Fruit fly (Drosophila melanogaster): ENCODE measurements around the gene CG12535.

CG12535 gene

dm6 chrX:3414003-3414767 is 34.6 kb downstream of the CG12535 start:
- TF ChIP-seq tai (GFP tag; optimal IDR thresholded peaks at IDR 0.05): no peak
- TF ChIP-seq rgr (GFP tag; optimal IDR thresholded peaks at IDR 0.05): peak; percentile 13
- peak; percentile 28 for TF ChIP-seq sv (GFP tag; optimal IDR thresholded peaks at IDR 0.05)
- peak; percentile 3 for TF ChIP-seq psq (GFP tag; optimal IDR thresholded peaks at IDR 0.05)
- peak; percentile 2 for TF ChIP-seq dmrt93B (GFP tag; optimal IDR thresholded peaks at IDR 0.05)
- peak; percentile 31 for TF ChIP-seq fru (GFP tag; optimal IDR thresholded peaks at IDR 0.05)
- TF ChIP-seq ey (GFP tag; optimal IDR thresholded peaks at IDR 0.05): no peak
- no peak for TF ChIP-seq pan (optimal IDR thresholded peaks at IDR 0.05)
- TF ChIP-seq Hr78 (GFP tag; optimal IDR thresholded peaks at IDR 0.05): no peak
- peak in 1 of 2 experiments; percentile 51 for TF ChIP-seq foxo (GFP tag; optimal IDR thresholded peaks at IDR 0.05)

dm6 chrX:3412855-3413254 is 35.9 kb downstream of the CG12535 start:
- TF ChIP-seq sv (GFP tag; optimal IDR thresholded peaks at IDR 0.05) (no peak), jim (GFP tag; optimal IDR thresholded peaks at IDR 0.05) (peak; percentile 95), rgr (GFP tag; optimal IDR thresholded peaks at IDR 0.05) (no peak), Hr78 (GFP tag; optimal IDR thresholded peaks at IDR 0.05) (no peak), CG32264 (GFP tag; optimal IDR thresholded peaks at IDR 0.05) (no peak), N (GFP tag; optimal IDR thresholded peaks at IDR 0.05) (no peak), CrebA (GFP tag; optimal IDR thresholded peaks at IDR 0.05; ENCODE audit: borderline replicate concordance) (peak; percentile 7), dsf (GFP tag; optimal IDR thresholded peaks at IDR 0.05; ENCODE audit: borderline replicate concordance) (no peak), Myc (optimal IDR thresholded peaks at IDR 0.05) (no peak), Sp1 (GFP tag; optimal IDR thresholded peaks at IDR 0.05) (peak; percentile 29), Dfd (GFP tag; optimal IDR thresholded peaks at IDR 0.05) (no peak), lola (GFP tag; optimal IDR thresholded peaks at IDR 0.05) (no peak), fru (GFP tag; optimal IDR thresholded peaks at IDR 0.05) (peak; percentile 60)

dm6 chrX:3411812-3412211 is 36.9 kb downstream of the CG12535 start:
- TF ChIP-seq Dfd (GFP tag; optimal IDR thresholded peaks at IDR 0.05): no peak
- TF ChIP-seq sage (GFP tag; optimal IDR thresholded peaks at IDR 0.05): peak; percentile 54
- no peak for TF ChIP-seq dl (GFP tag; optimal IDR thresholded peaks at IDR 0.05; ENCODE audit: insufficient read depth in 1 of 2, partially characterized antibody in 2 of 2)
- TF ChIP-seq Hr83 (GFP tag; optimal IDR thresholded peaks at IDR 0.05; ENCODE audit: poor library complexity, severe bottlenecking): no peak
- peak; percentile 56 for TF ChIP-seq CG32264 (GFP tag; optimal IDR thresholded peaks at IDR 0.05)
- peak; percentile 73 for TF ChIP-seq psq (GFP tag; optimal IDR thresholded peaks at IDR 0.05)
- peak; percentile 89 for TF ChIP-seq fru (GFP tag; optimal IDR thresholded peaks at IDR 0.05)
- peak; percentile 82 for TF ChIP-seq br (GFP tag; optimal IDR thresholded peaks at IDR 0.05)
- TF ChIP-seq lola (GFP tag; optimal IDR thresholded peaks at IDR 0.05): no peak
- peak; percentile 81 for TF ChIP-seq h (GFP tag; optimal IDR thresholded peaks at IDR 0.05)
- TF ChIP-seq Hnf4 (GFP tag; optimal IDR thresholded peaks at IDR 0.05): peak; percentile 79
- no peak for TF ChIP-seq CG9705 (GFP tag; optimal IDR thresholded peaks at IDR 0.05)
- TF ChIP-seq dmrt93B (GFP tag; optimal IDR thresholded peaks at IDR 0.05): peak; percentile 67
- no peak for TF ChIP-seq usp (GFP tag; optimal IDR thresholded peaks at IDR 0.05)
- peak; percentile 81 for TF ChIP-seq OdsH (GFP tag; optimal IDR thresholded peaks at IDR 0.05)
- TF ChIP-seq dsf (GFP tag; optimal IDR thresholded peaks at IDR 0.05; ENCODE audit: borderline replicate concordance): no peak
- peak; percentile 85 for TF ChIP-seq rgr (GFP tag; optimal IDR thresholded peaks at IDR 0.05)
- TF ChIP-seq ey (GFP tag; optimal IDR thresholded peaks at IDR 0.05): peak; percentile 83
- peak; percentile 54 for TF ChIP-seq HLH106 (tag; optimal IDR thresholded peaks at IDR 0.05)
- peak; percentile 57 for TF ChIP-seq Sp1 (GFP tag; optimal IDR thresholded peaks at IDR 0.05)
- no peak for TF ChIP-seq Vsx2 (GFP tag; optimal IDR thresholded peaks at IDR 0.05; ENCODE audit: partially characterized antibody)
- peak; percentile 17 for TF ChIP-seq tai (GFP tag; optimal IDR thresholded peaks at IDR 0.05)
- TF ChIP-seq CrebA (GFP tag; optimal IDR thresholded peaks at IDR 0.05; ENCODE audit: borderline replicate concordance): peak; percentile 49
- TF ChIP-seq foxo (GFP tag; optimal IDR thresholded peaks at IDR 0.05): peak in 1 of 2 experiments; percentile 86
- TF ChIP-seq Rel (GFP tag; optimal IDR thresholded peaks at IDR 0.05): peak; percentile 50
- TF ChIP-seq Rel (tag; optimal IDR thresholded peaks at IDR 0.05): no peak
- TF ChIP-seq sv (GFP tag; optimal IDR thresholded peaks at IDR 0.05): no peak
- peak; percentile 26 for TF ChIP-seq brk (GFP tag; optimal IDR thresholded peaks at IDR 0.05)
- TF ChIP-seq woc (GFP tag; optimal IDR thresholded peaks at IDR 0.05): peak; percentile 82
- no peak for TF ChIP-seq pan (optimal IDR thresholded peaks at IDR 0.05)
